Fruit fly (Drosophila melanogaster): Measurements from ENCODE around the gene CG46514.
"Not testable (repeated sequence)": the region's sequence is repeated elsewhere in the genome, so short reads cannot be mapped to it uniquely, and the experiment has no call there.

CG46514 gene

DNA sequence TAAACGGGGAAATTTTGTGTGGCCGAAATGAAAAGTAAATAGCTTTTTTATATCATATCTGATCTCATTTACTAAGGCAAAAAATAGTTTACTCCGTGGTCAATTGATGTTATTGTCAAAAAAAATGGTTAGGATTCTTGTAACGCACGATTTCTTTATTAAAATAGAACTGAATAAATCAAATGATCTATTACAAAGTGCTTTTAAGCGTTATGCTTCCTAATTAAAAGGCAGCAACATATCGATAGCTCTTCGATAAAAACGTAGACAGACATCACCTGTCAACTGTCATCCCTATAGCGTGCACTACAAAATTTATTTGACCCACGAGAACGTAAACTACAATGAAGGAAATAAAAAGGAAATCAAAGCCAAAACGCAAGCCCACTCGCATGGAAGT lies at the start of gene CG46514:
Gene CG46514, plus strand, starts transcription at position 301 of the 400 bp plus-strand sequence.
- TF ChIP-seq Ets98B (GFP tag; IDR thresholded peaks at IDR 0.05); rn (GFP tag; IDR thresholded peaks at IDR 0.05); CG15710 (tag; optimal IDR thresholded peaks at IDR 0.05): not testable (repeated sequence)

- not testable (repeated sequence) for TF ChIP-seq CG17806 (tag; optimal IDR thresholded peaks at IDR 0.05); fd96Ca (GFP tag; IDR thresholded peaks at IDR 0.05); CG13204 (GFP tag; optimal IDR thresholded peaks at IDR 0.05)
Observed at dm6 chrX:22147489-22147888, 49.5 kb upstream of the CG46514 start, which contains the start of gene CG46504. CG46504 (plus strand) TSS chrX:22147789.

DNA sequence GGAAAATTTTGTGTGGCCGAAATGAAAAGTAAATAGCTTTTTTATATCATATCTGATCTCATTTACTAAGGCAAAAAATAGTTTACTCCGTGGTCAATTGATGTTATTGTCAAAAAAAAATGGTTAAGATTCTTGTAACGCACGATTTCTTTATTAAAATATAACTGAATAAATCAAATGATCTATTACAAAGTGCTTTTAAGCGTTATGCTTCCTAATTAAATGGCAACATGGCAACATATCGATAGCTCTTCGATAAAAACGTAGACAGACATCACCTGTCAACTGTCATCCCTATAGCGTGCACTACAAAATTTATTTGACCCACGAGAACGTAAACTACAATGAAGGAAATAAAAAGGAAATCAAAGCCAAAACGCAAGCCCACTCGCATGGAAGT lies 44.4 kb upstream of the CG46514 start, which contains the start of gene CG46505:
Gene CG46505, plus strand, starts transcription at position 301 of the 400 bp plus-strand sequence.
- TF ChIP-seq CG9948 (tag; optimal IDR thresholded peaks at IDR 0.05); CG32121 (GFP tag; IDR thresholded peaks at IDR 0.05); gl (tag; optimal IDR thresholded peaks at IDR 0.05): not testable (repeated sequence)

DNA sequence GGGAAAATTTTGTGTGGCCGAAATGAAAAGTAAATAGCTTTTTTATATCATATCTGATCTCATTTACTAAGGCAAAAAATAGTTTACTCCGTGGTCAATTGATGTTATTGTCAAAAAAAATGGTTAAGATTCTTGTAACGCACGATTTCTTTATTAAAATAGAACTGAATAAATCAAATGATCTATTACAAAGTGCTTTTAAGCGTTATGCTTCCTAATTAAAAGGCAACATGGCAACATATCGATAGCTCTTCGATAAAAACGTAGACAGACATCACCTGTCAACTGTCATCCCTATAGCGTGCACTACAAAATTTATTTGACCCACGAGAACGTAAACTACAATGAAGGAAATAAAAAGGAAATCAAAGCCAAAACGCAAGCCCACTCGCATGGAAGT lies 39.4 kb upstream of the CG46514 start, which contains the start of gene CG46506:
Gene CG46506, plus strand, starts transcription at position 301 of the 400 bp plus-strand sequence.
- TF ChIP-seq fd96Ca (GFP tag; IDR thresholded peaks at IDR 0.05); Pif1A (GFP tag; optimal IDR thresholded peaks at IDR 0.05); rn (GFP tag; IDR thresholded peaks at IDR 0.05): not testable (repeated sequence)

- TF ChIP-seq CG8159 (tag; optimal IDR thresholded peaks at IDR 0.05); gl (tag; optimal IDR thresholded peaks at IDR 0.05); CG12605 (GFP tag; IDR thresholded peaks at IDR 0.05): not testable (repeated sequence)
Observed at dm6 chrX:22162623-22163022, 34.4 kb upstream of the CG46514 start, which contains the start of gene CG46507. CG46507 (plus strand) TSS chrX:22162923.

DNA sequence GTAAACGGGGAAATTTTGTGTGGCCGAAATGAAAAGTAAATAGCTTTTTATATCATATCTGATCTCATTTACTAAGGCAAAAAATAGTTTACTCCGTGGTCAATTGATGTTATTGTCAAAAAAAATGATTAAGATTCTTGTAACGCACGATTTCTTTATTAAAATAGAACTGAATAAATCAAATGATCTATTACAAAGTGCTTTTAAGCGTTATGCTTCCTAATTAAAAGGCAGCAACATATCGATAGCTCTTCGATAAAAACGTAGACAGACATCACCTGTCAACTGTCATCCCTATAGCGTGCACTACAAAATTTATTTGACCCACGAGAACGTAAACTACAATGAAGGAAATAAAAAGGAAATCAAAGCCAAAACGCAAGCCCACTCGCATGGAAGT lies 29.6 kb upstream of the CG46514 start, which contains the start of gene CG46508:
Gene CG46508, plus strand, starts transcription at position 301 of the 400 bp plus-strand sequence.
- TF ChIP-seq CG10348 (GFP tag; IDR thresholded peaks at IDR 0.05); fd96Ca (GFP tag; IDR thresholded peaks at IDR 0.05); CG14655 (GFP tag; optimal IDR thresholded peaks at IDR 0.05): not testable (repeated sequence)

DNA sequence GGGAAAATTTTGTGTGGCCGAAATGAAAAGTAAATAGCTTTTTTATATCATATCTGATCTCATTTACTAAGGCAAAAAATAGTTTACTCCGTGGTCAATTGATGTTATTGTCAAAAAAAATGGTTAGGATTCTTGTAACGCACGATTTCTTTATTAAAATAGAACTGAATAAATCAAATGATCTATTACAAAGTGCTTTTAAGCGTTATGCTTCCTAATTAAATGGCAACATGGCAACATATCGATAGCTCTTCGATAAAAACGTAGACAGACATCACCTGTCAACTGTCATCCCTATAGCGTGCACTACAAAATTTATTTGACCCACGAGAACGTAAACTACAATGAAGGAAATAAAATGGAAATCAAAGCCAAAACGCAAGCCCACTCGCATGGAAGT lies 24.6 kb upstream of the CG46514 start, which contains the start of gene CG46509:
Gene CG46509, plus strand, starts transcription at position 301 of the 400 bp plus-strand sequence.
- not testable (repeated sequence) for TF ChIP-seq CG8301 (tag; optimal IDR thresholded peaks at IDR 0.05); CG4496 (GFP tag; IDR thresholded peaks at IDR 0.05); CG17806 (tag; optimal IDR thresholded peaks at IDR 0.05)

- not testable (repeated sequence) for TF ChIP-seq CG8301 (tag; optimal IDR thresholded peaks at IDR 0.05); fd96Ca (GFP tag; IDR thresholded peaks at IDR 0.05); CG10348 (GFP tag; IDR thresholded peaks at IDR 0.05)
Observed at dm6 chrX:22177205-22177604, 19.8 kb upstream of the CG46514 start, which contains the start of gene CG46510. CG46510 (plus strand) TSS chrX:22177505.

- not testable (repeated sequence) for TF ChIP-seq rn (GFP tag; IDR thresholded peaks at IDR 0.05); gl (tag; optimal IDR thresholded peaks at IDR 0.05); CG17806 (tag; optimal IDR thresholded peaks at IDR 0.05)
Observed at dm6 chrX:22182193-22182592, 14.8 kb upstream of the CG46514 start, which contains the start of gene CG46511. CG46511 (plus strand) TSS chrX:22182493.

DNA sequence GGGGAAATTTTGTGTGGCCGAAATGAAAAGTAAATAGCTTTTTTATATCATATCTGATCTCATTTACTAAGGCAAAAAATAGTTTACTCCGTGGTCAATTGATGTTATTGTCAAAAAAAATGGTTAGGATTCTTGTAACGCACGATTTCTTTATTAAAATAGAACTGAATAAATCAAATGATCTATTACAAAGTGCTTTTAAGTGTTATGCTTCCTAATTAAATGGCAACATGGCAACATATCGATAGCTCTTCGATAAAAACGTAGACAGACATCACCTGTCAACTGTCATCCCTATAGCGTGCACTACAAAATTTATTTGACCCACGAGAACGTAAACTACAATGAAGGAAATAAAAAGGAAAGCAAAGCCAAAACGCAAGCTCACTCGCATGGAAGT lies 9.9 kb upstream of the CG46514 start, which contains the start of gene CG46512:
Gene CG46512, plus strand, starts transcription at position 301 of the 400 bp plus-strand sequence.
- not testable (repeated sequence) for TF ChIP-seq CG17806 (tag; optimal IDR thresholded peaks at IDR 0.05); Ets98B (GFP tag; IDR thresholded peaks at IDR 0.05); EcR (GFP tag; optimal IDR thresholded peaks at IDR 0.05)

Data from whole organism, pupa.